Worm (Caenorhabditis elegans) whole organism, late embryonic: Measurements from ENCODE around the gene dhcr-24.

Experiments used
- F13H6.1 ChIP-seq: sonication (generic microtip); optimal IDR thresholded peaks from 2 replicates; lab custom pipeline; 2016; ENCODE audit warnings: missing genetic modification characterization, missing compliant biosample characterization
- K02D7.2 ChIP-seq: sonication (generic microtip); optimal IDR thresholded peaks from 2 replicates; lab custom pipeline; 2017; ENCODE audit warnings: mild to moderate bottlenecking, missing genetic modification characterization, missing compliant biosample characterization
- Y22D7AL.16 ChIP-seq: sonication (generic microtip); optimal IDR thresholded peaks from 2 replicates; lab custom pipeline; 2016; ENCODE audit warnings: missing genetic modification characterization, missing compliant biosample characterization
- ahr-1 ChIP-seq: sonication (generic microtip); optimal IDR thresholded peaks from 2 replicates; lab custom pipeline; 2016; ENCODE audit warnings: missing genetic modification characterization, missing compliant biosample characterization
- ama-1 ChIP-seq: fragments of 150-350 bp; optimal IDR thresholded peaks from 2 replicates; lab custom pipeline; 2014
- ceh-14 ChIP-seq: sonication (generic microtip); optimal IDR thresholded peaks from 2 replicates; lab custom pipeline; 2016; ENCODE audit warnings: missing genotype, missing genetic modification characterization, missing compliant biosample characterization
- ceh-18 ChIP-seq: sonication (generic microtip); optimal IDR thresholded peaks from 2 replicates; lab custom pipeline; 2016; ENCODE audit warnings: missing genetic modification characterization, missing compliant biosample characterization
- ceh-19 ChIP-seq: fragments of 200-800 bp; sonication (Bioruptor generic); optimal IDR thresholded peaks from 2 replicates; lab custom pipeline; 2018; ENCODE audit warnings: mild to moderate bottlenecking, missing genetic modification characterization, missing compliant biosample characterization
- ceh-2 ChIP-seq: sonication (generic microtip); optimal IDR thresholded peaks from 2 replicates; lab custom pipeline; 2016; ENCODE audit warnings: missing genotype, missing genetic modification characterization, missing compliant biosample characterization
- ceh-24 ChIP-seq: sonication (generic microtip); optimal IDR thresholded peaks from 2 replicates; lab custom pipeline; 2016; ENCODE audit warnings: mild to moderate bottlenecking, missing genetic modification characterization, missing compliant biosample characterization
- ceh-30 ChIP-seq: fragments of 150-350 bp; optimal IDR thresholded peaks from 2 replicates; lab custom pipeline; 2014; ENCODE audit warnings: missing biosample characterization, missing genetic modification characterization
- ceh-31 ChIP-seq: sonication (generic microtip); optimal IDR thresholded peaks from 2 replicates; lab custom pipeline; 2016; ENCODE audit warnings: missing genetic modification characterization, missing compliant biosample characterization
- ceh-45 ChIP-seq: fragments of 200-800 bp; sonication (Bioruptor generic); IDR thresholded peaks from 2 replicates; pipeline ENCODE4 v1.3.6; 2022; ENCODE audit warnings: missing genetic modification reagents, missing genetic modification characterization, missing compliant biosample characterization
- ceh-6 ChIP-seq: fragments of 200-800 bp; sonication (Bioruptor generic); optimal IDR thresholded peaks from 2 replicates; lab custom pipeline; 2018; ENCODE audit warnings: mild to moderate bottlenecking, missing genetic modification characterization, missing compliant biosample characterization
- ceh-9 ChIP-seq: sonication (generic microtip); optimal IDR thresholded peaks from 2 replicates; lab custom pipeline; 2016; ENCODE audit warnings: mild to moderate bottlenecking, missing genetic modification characterization, inconsistent platforms, missing compliant biosample characterization
- dmd-4 ChIP-seq: sonication (generic microtip); optimal IDR thresholded peaks from 2 replicates; lab custom pipeline; 2016; ENCODE audit warnings: borderline replicate concordance, missing genetic modification characterization, missing compliant biosample characterization
- elt-2 ChIP-seq: sonication (generic microtip); optimal IDR thresholded peaks from 2 replicates; lab custom pipeline; 2016; ENCODE audit warnings: missing genetic modification reagents, missing genetic modification characterization, missing compliant biosample characterization
- ets-4 ChIP-seq: sonication (generic microtip); optimal IDR thresholded peaks from 2 replicates; lab custom pipeline; 2016; ENCODE audit warnings: missing genetic modification characterization, missing compliant biosample characterization
- eyg-1 ChIP-seq: sonication (generic microtip); optimal IDR thresholded peaks from 2 replicates; lab custom pipeline; 2016; ENCODE audit warnings: missing genotype, missing genetic modification characterization, missing compliant biosample characterization
- fkh-10 ChIP-seq: fragments of 150-350 bp; optimal IDR thresholded peaks from 2 replicates; lab custom pipeline; 2014; ENCODE audit warnings: missing biosample characterization, missing genetic modification reagents, missing genetic modification characterization
- fkh-6 ChIP-seq: sonication (generic microtip); optimal IDR thresholded peaks from 2 replicates; lab custom pipeline; 2016; ENCODE audit warnings: missing genetic modification characterization, missing compliant biosample characterization
- gmeb-2 ChIP-seq: sonication (generic microtip); optimal IDR thresholded peaks from 2 replicates; lab custom pipeline; 2016; ENCODE audit warnings: missing genetic modification characterization, inconsistent platforms, missing compliant biosample characterization
- hlh-15 ChIP-seq: sonication (generic microtip); optimal IDR thresholded peaks from 2 replicates; lab custom pipeline; 2016; ENCODE audit warnings: missing genetic modification characterization, missing compliant biosample characterization
- hlh-6 ChIP-seq: sonication (generic microtip); optimal IDR thresholded peaks from 2 replicates; lab custom pipeline; 2016; ENCODE audit warnings: missing genotype, missing genetic modification characterization, missing compliant biosample characterization
- hlh-8 ChIP-seq: sonication (generic microtip); optimal IDR thresholded peaks from 2 replicates; lab custom pipeline; 2016; ENCODE audit warnings: missing genotype, missing genetic modification characterization, missing compliant biosample characterization
- lim-6 ChIP-seq: sonication (generic microtip); optimal IDR thresholded peaks from 2 replicates; lab custom pipeline; 2016; ENCODE audit warnings: missing genetic modification characterization, missing compliant biosample characterization
- madf-2 ChIP-seq: sonication (generic microtip); optimal IDR thresholded peaks from 2 replicates; lab custom pipeline; 2017; ENCODE audit warnings: missing genetic modification characterization, missing compliant biosample characterization
- mec-3 ChIP-seq: sonication (generic microtip); optimal IDR thresholded peaks from 2 replicates; lab custom pipeline; 2016; ENCODE audit warnings: borderline replicate concordance, missing genetic modification characterization, missing compliant biosample characterization
- nfya-1 ChIP-seq: sonication (generic microtip); optimal IDR thresholded peaks from 2 replicates; lab custom pipeline; 2017; ENCODE audit warnings: missing genetic modification characterization, mild to moderate bottlenecking, missing compliant biosample characterization, antibody characterized with exemption, moderate library complexity
- nhr-11 ChIP-seq: fragments of 150-350 bp; optimal IDR thresholded peaks from 2 replicates; lab custom pipeline; 2014; ENCODE audit warnings: missing biosample characterization, missing genetic modification characterization
- nhr-232 ChIP-seq: sonication (generic microtip); optimal IDR thresholded peaks from 2 replicates; lab custom pipeline; 2016; ENCODE audit warnings: missing genetic modification characterization, missing compliant biosample characterization
- npax-4 ChIP-seq: sonication (generic microtip); optimal IDR thresholded peaks from 2 replicates; lab custom pipeline; 2016; ENCODE audit warnings: missing genetic modification characterization, missing compliant biosample characterization
- pat-9 ChIP-seq: fragments of 200-800 bp; sonication (Bioruptor generic); optimal IDR thresholded peaks from 2 replicates; lab custom pipeline; 2018; ENCODE audit warnings: mild to moderate bottlenecking, missing genetic modification characterization, moderate library complexity, missing compliant biosample characterization
- pha-2 ChIP-seq: sonication (generic microtip); optimal IDR thresholded peaks from 2 replicates; lab custom pipeline; 2017; ENCODE audit warnings: mild to moderate bottlenecking, missing genetic modification characterization, missing compliant biosample characterization
- pqm-1 ChIP-seq: sonication (generic microtip); optimal IDR thresholded peaks from 2 replicates; lab custom pipeline; 2016; ENCODE audit warnings: missing genetic modification characterization, missing compliant biosample characterization
- pros-1 ChIP-seq: fragments of 150-350 bp; optimal IDR thresholded peaks from 2 replicates; lab custom pipeline; 2014; ENCODE audit warnings: missing biosample characterization, missing genetic modification reagents, missing genetic modification characterization
- ref-2 ChIP-seq: sonication (generic microtip); optimal IDR thresholded peaks from 2 replicates; lab custom pipeline; 2016; ENCODE audit warnings: missing genetic modification characterization, missing compliant biosample characterization
- rnt-1 ChIP-seq: sonication (generic microtip); optimal IDR thresholded peaks from 2 replicates; lab custom pipeline; 2016; ENCODE audit warnings: missing genetic modification characterization, missing compliant biosample characterization
- sdc-2 ChIP-seq: sonication (generic microtip); optimal IDR thresholded peaks from 2 replicates; lab custom pipeline; 2016; ENCODE audit warnings: missing genotype, missing genetic modification characterization, missing compliant biosample characterization
- sox-2 ChIP-seq: fragments of 200-800 bp; sonication (Bioruptor generic); IDR thresholded peaks from 2 replicates; pipeline ENCODE4 v1.3.6; 2022; ENCODE audit warnings: missing genetic modification reagents, missing genetic modification characterization, missing compliant biosample characterization
- sox-4 ChIP-seq: sonication (generic microtip); optimal IDR thresholded peaks from 2 replicates; lab custom pipeline; 2017; ENCODE audit warnings: mild to moderate bottlenecking, missing genetic modification characterization, inconsistent platforms, missing compliant biosample characterization
- tbx-7 ChIP-seq: sonication (generic microtip); optimal IDR thresholded peaks from 2 replicates; lab custom pipeline; 2016; ENCODE audit warnings: missing genotype, missing genetic modification characterization, missing compliant biosample characterization
- ttx-3 ChIP-seq: sonication (generic microtip); optimal IDR thresholded peaks from 2 replicates; lab custom pipeline; 2016; ENCODE audit warnings: missing genetic modification reagents, missing genetic modification characterization, missing compliant biosample characterization
- unc-86 ChIP-seq: sonication (generic microtip); optimal IDR thresholded peaks from 2 replicates; lab custom pipeline; 2016; ENCODE audit warnings: missing genetic modification characterization, missing compliant biosample characterization
- ztf-16 ChIP-seq: sonication (generic microtip); optimal IDR thresholded peaks from 2 replicates; lab custom pipeline; 2017; ENCODE audit warnings: missing genetic modification characterization, missing compliant biosample characterization

The dhcr-24 gene

DNA sequence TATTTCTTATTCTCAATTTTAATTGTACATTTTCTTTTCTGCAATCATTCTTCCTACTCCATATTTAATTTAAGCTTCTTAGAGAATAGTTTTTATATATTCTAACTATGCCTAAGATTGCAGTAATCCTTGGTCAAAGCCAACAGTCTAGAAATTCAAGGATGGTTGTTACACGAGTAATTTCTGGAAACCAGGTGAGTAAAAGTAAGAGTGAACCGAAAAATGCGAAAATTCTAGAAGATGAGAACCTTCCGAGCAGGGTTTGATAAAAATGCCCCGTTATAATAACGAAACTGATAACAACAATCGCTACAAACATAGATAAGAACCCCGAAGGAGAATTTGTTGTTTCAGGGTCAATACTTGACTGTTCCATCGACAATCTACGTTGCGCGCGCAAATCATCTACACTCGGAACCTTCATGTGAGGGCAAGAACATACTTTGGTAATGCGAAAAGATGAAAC, 1.4 kb upstream of the dhcr-24 start, which contains the start of gene F52H2.15:
F52H2.15 (plus strand) TSS at position 51 of the 466 bp plus-strand sequence.
- no peak for TF ChIP-seq dmd-4
- peak; percentile 91 for TF ChIP-seq elt-2 (tag; lab: Kevin White, UChicago)

DNA sequence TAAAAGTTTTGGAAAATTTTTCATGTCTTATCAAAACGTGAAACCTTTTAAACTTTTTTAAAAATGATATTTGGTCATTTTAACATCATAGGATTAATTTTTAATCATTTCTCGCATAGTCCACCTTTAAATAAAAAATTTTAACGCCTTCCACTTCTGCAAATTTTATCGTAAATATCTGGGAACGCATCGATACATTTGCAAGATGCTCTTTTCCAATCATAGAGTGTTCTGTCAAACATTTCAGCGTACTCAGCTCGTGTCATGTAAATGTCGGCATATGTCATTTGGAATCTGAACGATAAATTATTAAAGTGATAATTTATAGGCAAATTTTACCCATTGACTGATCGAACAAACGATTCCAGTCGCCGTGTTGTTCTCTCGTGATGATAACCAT, 4.0 kb downstream of the dhcr-24 start, which contains the start of gene F52H2.5:
F52H2.5 (minus strand) TSS at position 101 of the 400 bp plus-strand sequence.
- TF ChIP-seq npax-4 (no peak), tbx-7 (tag; lab: Kevin White, UChicago) (no peak), nfya-1 (tag; lab: Kevin White, UChicago) (no peak), ztf-16 (tag; lab: Kevin White, UChicago) (no peak), eyg-1 (no peak), ttx-3 (tag; lab: Kevin White, UChicago) (no peak), sdc-2 (tag; lab: Kevin White, UChicago) (no peak), ets-4 (no peak), lim-6 (tag; lab: Kevin White, UChicago) (no peak), pros-1 (tag; lab: Kevin White, UChicago) (no peak), unc-86 (tag; lab: Kevin White, UChicago) (no peak), sox-4 (no peak), ceh-14 (no peak), Y22D7AL.16 (tag; lab: Kevin White, UChicago) (no peak), hlh-6 (tag; lab: Kevin White, UChicago) (no peak), pqm-1 (tag; lab: Kevin White, UChicago) (no peak), ref-2 (tag; lab: Kevin White, UChicago) (no peak), mec-3 (tag; lab: Kevin White, UChicago) (no peak)

DNA sequence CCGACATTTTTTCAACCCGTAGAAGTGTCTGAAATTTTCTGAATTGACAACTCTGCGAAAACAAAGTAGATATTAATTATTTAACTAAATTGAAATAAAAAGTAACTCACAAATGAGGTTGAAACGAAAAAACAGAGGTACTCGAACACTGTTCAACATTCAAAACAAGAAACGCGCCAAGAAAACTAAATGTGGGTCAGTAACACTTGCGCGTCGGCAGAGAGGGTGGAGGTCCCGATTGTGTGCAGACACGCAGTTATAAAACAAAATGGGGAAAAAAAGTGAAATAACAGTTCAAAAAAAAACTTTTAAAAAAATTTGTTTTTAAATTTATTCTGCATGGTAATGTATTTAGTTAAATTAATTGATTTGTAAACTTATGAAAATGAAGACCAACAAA, 4.5 kb downstream of the dhcr-24 start:
- TF ChIP-seq F13H6.1 (tag; lab: Kevin White, UChicago) (no peak), ama-1 (no peak), ref-2 (tag; lab: Kevin White, UChicago) (no peak), nhr-232 (tag; lab: Kevin White, UChicago) (no peak), ceh-31 (tag; lab: Kevin White, UChicago) (no peak), fkh-10 (no peak), hlh-8 (tag; lab: Kevin White, UChicago) (no peak), ahr-1 (tag; lab: Kevin White, UChicago) (no peak), Y22D7AL.16 (tag; lab: Kevin White, UChicago) (no peak), hlh-15 (tag; lab: Kevin White, UChicago) (no peak), ceh-24 (tag; lab: Kevin White, UChicago) (no peak), pros-1 (tag; lab: Kevin White, UChicago) (no peak), sdc-2 (tag; lab: Kevin White, UChicago) (no peak), ztf-16 (tag; lab: Kevin White, UChicago) (no peak), pqm-1 (tag; lab: Kevin White, UChicago) (no peak), madf-2 (no peak), ceh-6 (GFP tag; lab: Kevin White, UChicago) (no peak), nhr-11 (tag; lab: Kevin White, UChicago) (no peak), rnt-1 (tag; lab: Kevin White, UChicago) (no peak), pat-9 (tag; lab: Kevin White, UChicago) (no peak)

- peak; percentile 46 for TF ChIP-seq unc-86 (tag; lab: Kevin White, UChicago)
- TF ChIP-seq sox-2 (GFP tag; lab: Robert Waterston, UW) = peak; percentile 29; the same call in 1 of the 2 replicates
- TF ChIP-seq ceh-14 = peak; percentile 28
- peak; percentile 32 for TF ChIP-seq ttx-3 (tag; lab: Kevin White, UChicago)
- peak; percentile 62 for TF ChIP-seq rnt-1 (tag; lab: Kevin White, UChicago)
- TF ChIP-seq npax-4 = peak; percentile 9
- TF ChIP-seq ceh-9 (tag; lab: Kevin White, UChicago) = no peak
- TF ChIP-seq fkh-10 = no peak
- peak; percentile 13 for TF ChIP-seq fkh-6 (tag; lab: Kevin White, UChicago)
- no peak for TF ChIP-seq K02D7.2 (tag; lab: Kevin White, UChicago)
- peak; percentile 39 for TF ChIP-seq sox-4
- no peak for TF ChIP-seq ceh-2
- TF ChIP-seq ceh-30 = no peak
- peak; percentile 66 for TF ChIP-seq madf-2
- peak; percentile 2 for TF ChIP-seq elt-2 (tag; lab: Kevin White, UChicago)
- peak; percentile 70 for TF ChIP-seq ztf-16 (tag; lab: Kevin White, UChicago)
- peak; percentile 51 for TF ChIP-seq lim-6 (tag; lab: Kevin White, UChicago)
- TF ChIP-seq ceh-45 (GFP tag; lab: Robert Waterston, UW) = 0 out of 2 replicates have a peak, but pooled peaks have one; percentile 52
- TF ChIP-seq ceh-19 (GFP tag; lab: Kevin White, UChicago) = peak; percentile 47
- TF ChIP-seq ceh-18 (tag; lab: Kevin White, UChicago) = peak; percentile 76
- TF ChIP-seq gmeb-2 (tag; lab: Kevin White, UChicago) = peak; percentile 11
- peak; percentile 11 for TF ChIP-seq F13H6.1 (tag; lab: Kevin White, UChicago)
- TF ChIP-seq ref-2 (tag; lab: Kevin White, UChicago) = peak; percentile 49
- no peak for TF ChIP-seq dmd-4
- peak; percentile 66 for TF ChIP-seq pha-2
- no peak for TF ChIP-seq eyg-1
- TF ChIP-seq hlh-6 (tag; lab: Kevin White, UChicago) = no peak
Observed at ce11 chrX:2553433-2553860, 10.5 kb downstream of the dhcr-24 start.
